Fruit fly (Drosophila melanogaster) S2 (cell line): ENCODE results near the gene Jhbp5.

Source experiments
- CG8478 ChIP-seq: fragments of >200 bp; optimal IDR thresholded peaks from 2 replicates; lab custom pipeline; 2018
- CTCF ChIP-seq, 2 experiments: fragments of >200 bp; optimal IDR thresholded peaks; 2 replicates each; lab custom pipeline; 2018

dm6 chr3R:16067494-16067893 is 21.6 kb upstream of the Jhbp5 start, which contains the start of gene CG10185:
- no peak for TF ChIP-seq CG8478 (lab: Kevin White, UChicago)
- TF ChIP-seq CTCF (optimal IDR thresholded peaks at IDR 0.05; lab: Kevin White, UChicago) = no peak
